Worm (Caenorhabditis elegans): ENCODE measurements around the gene picd-1.

The picd-1 gene

ce11 chrV:55946-56345, 48.7 kb upstream of the picd-1 start, which contains the start of gene srt-52:
TSS of gene srt-52 (minus strand) at chrV:56046.
- TF ChIP-seq lin-13 (GFP tag; optimal IDR thresholded peaks at IDR 0.05): no peak
- TF ChIP-seq crh-2 (tag; optimal IDR thresholded peaks at IDR 0.05): no peak
- TF ChIP-seq alr-1 (tag; optimal IDR thresholded peaks at IDR 0.05): no peak
- TF ChIP-seq F13H6.1 (tag; optimal IDR thresholded peaks at IDR 0.05): no peak
- TF ChIP-seq nhr-77 (tag; optimal IDR thresholded peaks at IDR 0.05): no peak
- no peak for TF ChIP-seq sma-3 (GFP tag; optimal IDR thresholded peaks at IDR 0.05)
- no peak for TF ChIP-seq skn-1 (tag; optimal IDR thresholded peaks at IDR 0.05)
- TF ChIP-seq elt-3 (tag; optimal IDR thresholded peaks at IDR 0.05): no peak
- TF ChIP-seq ztf-4 (tag; optimal IDR thresholded peaks at IDR 0.05): no peak
- no peak for TF ChIP-seq nhr-11 (tag; optimal IDR thresholded peaks at IDR 0.05)
- TF ChIP-seq lin-11 (tag; optimal IDR thresholded peaks at IDR 0.05): no peak
- TF ChIP-seq zag-1 (tag; optimal IDR thresholded peaks at IDR 0.05): no peak
- TF ChIP-seq lsy-2 (tag; optimal IDR thresholded peaks at IDR 0.05): no peak
- TF ChIP-seq nhr-23 (tag; optimal IDR thresholded peaks at IDR 0.05): no peak
- no peak for TF ChIP-seq R02D3.7 (tag; optimal IDR thresholded peaks at IDR 0.05)
- no peak for TF ChIP-seq nhr-6 (tag; optimal IDR thresholded peaks at IDR 0.05)
- no peak for TF ChIP-seq nhr-129 (tag; optimal IDR thresholded peaks at IDR 0.05)
- no peak for TF ChIP-seq sma-9 (GFP tag; optimal IDR thresholded peaks at IDR 0.05)
- no peak for TF ChIP-seq sma-9 (tag; optimal IDR thresholded peaks at IDR 0.05)
- TF ChIP-seq blmp-1 (tag; optimal IDR thresholded peaks at IDR 0.05; ENCODE audit: insufficient read depth): no peak

ce11 chrV:58971-59370, 45.7 kb upstream of the picd-1 start, which contains the start of gene cyp-29A3:
TSS of gene cyp-29A3 (plus strand) at chrV:59239.
- no peak for TF ChIP-seq elt-1 (tag; optimal IDR thresholded peaks at IDR 0.05)
- TF ChIP-seq nhr-12 (tag; optimal IDR thresholded peaks at IDR 0.05): no peak
- no peak for TF ChIP-seq ceh-16 (tag; optimal IDR thresholded peaks at IDR 0.05)
- TF ChIP-seq zag-1 (tag; optimal IDR thresholded peaks at IDR 0.05): no peak
- no peak for TF ChIP-seq unc-55 (GFP tag; optimal IDR thresholded peaks at IDR 0.05)
- TF ChIP-seq nhr-21 (tag; optimal IDR thresholded peaks at IDR 0.05): no peak
- TF ChIP-seq nhr-23 (tag; optimal IDR thresholded peaks at IDR 0.05): no peak
- TF ChIP-seq snpc-4 (tag; optimal IDR thresholded peaks at IDR 0.05): no peak
- no peak for TF ChIP-seq mdl-1 (tag; optimal IDR thresholded peaks at IDR 0.05)
- TF ChIP-seq unc-62 (GFP tag; optimal IDR thresholded peaks at IDR 0.05): no peak
- TF ChIP-seq C34F6.9 (tag; optimal IDR thresholded peaks at IDR 0.05): no peak
- TF ChIP-seq mab-5 (tag; optimal IDR thresholded peaks at IDR 0.05): no peak
- TF ChIP-seq nhr-11 (tag; optimal IDR thresholded peaks at IDR 0.05): no peak
- TF ChIP-seq lsy-2 (tag; optimal IDR thresholded peaks at IDR 0.05): no peak
- TF ChIP-seq lin-13 (GFP tag; optimal IDR thresholded peaks at IDR 0.05): no peak
- no peak for TF ChIP-seq aly-2 (tag; optimal IDR thresholded peaks at IDR 0.05)

ce11 chrV:63887-64286, 40.7 kb upstream of the picd-1 start:
- no peak for TF ChIP-seq lin-13 (GFP tag; optimal IDR thresholded peaks at IDR 0.05)
- TF ChIP-seq ceh-82 (tag; optimal IDR thresholded peaks at IDR 0.05): no peak
- no peak for TF ChIP-seq lin-39 (tag; optimal IDR thresholded peaks at IDR 0.05)
- no peak for TF ChIP-seq ama-1 (optimal IDR thresholded peaks at IDR 0.05)
- no peak for TF ChIP-seq nhr-77 (tag; optimal IDR thresholded peaks at IDR 0.05)
- no peak for TF ChIP-seq peb-1 (tag; optimal IDR thresholded peaks at IDR 0.05)
- no peak for TF ChIP-seq egl-27 (tag; optimal IDR thresholded peaks at IDR 0.05)
- TF ChIP-seq lsy-2 (tag; optimal IDR thresholded peaks at IDR 0.05): no peak
- TF ChIP-seq ZK546.5 (tag; optimal IDR thresholded peaks at IDR 0.05): no peak
- TF ChIP-seq nhr-21 (tag; optimal IDR thresholded peaks at IDR 0.05): no peak

- TF ChIP-seq lin-11 (tag; optimal IDR thresholded peaks at IDR 0.05): no peak
Observed at ce11 chrV:66506-66905, 38.1 kb upstream of the picd-1 start.

- TF ChIP-seq elt-3 (tag; optimal IDR thresholded peaks at IDR 0.05): no peak
- TF ChIP-seq nhr-25 (tag; optimal IDR thresholded peaks at IDR 0.05): no peak
- TF ChIP-seq snpc-4 (tag; optimal IDR thresholded peaks at IDR 0.05): no peak
- no peak for TF ChIP-seq fos-1 (tag; optimal IDR thresholded peaks at IDR 0.05)
- no peak for TF ChIP-seq ztf-11 (tag; optimal IDR thresholded peaks at IDR 0.05)
- TF ChIP-seq aly-2 (tag; optimal IDR thresholded peaks at IDR 0.05): no peak
- no peak for TF ChIP-seq gmeb-1 (tag; optimal IDR thresholded peaks at IDR 0.05)
- TF ChIP-seq nhr-11 (tag; optimal IDR thresholded peaks at IDR 0.05): no peak
- TF ChIP-seq ceh-16 (tag; optimal IDR thresholded peaks at IDR 0.05): no peak
Observed at ce11 chrV:68112-68511, 36.5 kb upstream of the picd-1 start.

All from whole organism, L2 larva.